Fruit fly (Drosophila melanogaster) S2 (cell line): ENCODE measurements around the gene not.

Source experiments
- CG8478 ChIP-seq: fragments of >200 bp; optimal IDR thresholded peaks from 2 replicates; lab custom pipeline; 2018
- CTCF ChIP-seq, 2 experiments: fragments of >200 bp; optimal IDR thresholded peaks; 2 replicates each; lab custom pipeline; 2018

not gene

dm6 chr3L:18621735-18622421 is at the start of gene not:
Gene not (minus strand): TSS chr3L:18622129.
- TF ChIP-seq CTCF (optimal IDR thresholded peaks at IDR 0.05; lab: Kevin White, UChicago) (no peak), CG8478 (lab: Kevin White, UChicago) (no peak)

dm6 chr3L:18669874-18670273 is 47.9 kb upstream of the not start:
- TF ChIP-seq CTCF (optimal IDR thresholded peaks at IDR 0.05; lab: Kevin White, UChicago): no peak

DNA sequence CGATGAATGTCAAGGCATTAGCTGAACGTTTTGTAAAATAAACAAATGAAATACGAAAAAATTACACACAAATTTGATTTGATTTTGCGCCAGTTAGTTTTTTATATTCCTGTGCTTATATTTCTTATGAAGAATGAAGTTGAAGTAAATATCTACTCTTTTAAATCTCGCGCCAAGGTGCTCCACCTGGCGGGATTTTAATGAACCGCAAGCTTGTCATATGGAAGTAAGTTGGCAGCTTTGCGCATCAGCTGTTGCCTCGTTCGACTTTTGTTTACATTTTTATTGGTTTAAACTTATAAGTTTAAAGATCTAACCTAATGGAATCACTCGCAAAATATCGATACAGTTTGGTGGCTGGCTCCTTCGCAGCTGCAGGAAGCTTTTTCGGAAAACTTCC is 45.2 kb upstream of the not start, which contains the start of gene CG42495:
CG42495 (plus strand) TSS at position 247 of the 400 bp plus-strand sequence.
- TF ChIP-seq CG8478 (lab: Kevin White, UChicago) (no peak), CTCF (optimal IDR thresholded peaks at IDR 0.05; lab: Kevin White, UChicago) (peak; percentile 85 to 92)

- no peak for TF ChIP-seq CG8478 (lab: Kevin White, UChicago)
- no peak for TF ChIP-seq CTCF (optimal IDR thresholded peaks at IDR 0.05; lab: Kevin White, UChicago)
These were observed 43.7 kb upstream of the not start for dm6 chr3L:18665594-18665993.

DNA sequence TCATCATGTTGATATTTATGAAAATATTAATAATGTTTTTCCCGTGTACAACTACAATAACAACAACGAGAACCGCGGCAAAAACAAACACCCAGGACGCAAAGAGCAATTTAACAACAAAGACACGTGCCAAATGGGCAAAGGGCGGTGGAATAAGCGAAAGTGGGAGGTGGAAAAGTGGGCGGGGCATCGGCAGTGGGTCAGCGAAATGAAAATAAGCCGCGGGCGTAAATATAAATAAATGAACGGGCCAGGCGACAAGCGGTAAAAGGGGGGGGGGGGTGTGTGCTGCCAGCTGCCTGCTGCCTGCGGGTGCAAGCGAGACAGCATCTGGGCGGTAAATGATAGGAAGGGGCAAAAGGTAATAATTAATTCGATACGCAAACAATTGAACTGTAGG is 31.8 kb upstream of the not start:
- TF ChIP-seq CTCF (optimal IDR thresholded peaks at IDR 0.05; lab: Kevin White, UChicago): no peak
- no peak for TF ChIP-seq CG8478 (lab: Kevin White, UChicago)

dm6 chr3L:18643222-18643621 is 21.3 kb upstream of the not start:
- TF ChIP-seq CTCF (optimal IDR thresholded peaks at IDR 0.05; lab: Kevin White, UChicago) (no peak), CG8478 (lab: Kevin White, UChicago) (no peak)

DNA sequence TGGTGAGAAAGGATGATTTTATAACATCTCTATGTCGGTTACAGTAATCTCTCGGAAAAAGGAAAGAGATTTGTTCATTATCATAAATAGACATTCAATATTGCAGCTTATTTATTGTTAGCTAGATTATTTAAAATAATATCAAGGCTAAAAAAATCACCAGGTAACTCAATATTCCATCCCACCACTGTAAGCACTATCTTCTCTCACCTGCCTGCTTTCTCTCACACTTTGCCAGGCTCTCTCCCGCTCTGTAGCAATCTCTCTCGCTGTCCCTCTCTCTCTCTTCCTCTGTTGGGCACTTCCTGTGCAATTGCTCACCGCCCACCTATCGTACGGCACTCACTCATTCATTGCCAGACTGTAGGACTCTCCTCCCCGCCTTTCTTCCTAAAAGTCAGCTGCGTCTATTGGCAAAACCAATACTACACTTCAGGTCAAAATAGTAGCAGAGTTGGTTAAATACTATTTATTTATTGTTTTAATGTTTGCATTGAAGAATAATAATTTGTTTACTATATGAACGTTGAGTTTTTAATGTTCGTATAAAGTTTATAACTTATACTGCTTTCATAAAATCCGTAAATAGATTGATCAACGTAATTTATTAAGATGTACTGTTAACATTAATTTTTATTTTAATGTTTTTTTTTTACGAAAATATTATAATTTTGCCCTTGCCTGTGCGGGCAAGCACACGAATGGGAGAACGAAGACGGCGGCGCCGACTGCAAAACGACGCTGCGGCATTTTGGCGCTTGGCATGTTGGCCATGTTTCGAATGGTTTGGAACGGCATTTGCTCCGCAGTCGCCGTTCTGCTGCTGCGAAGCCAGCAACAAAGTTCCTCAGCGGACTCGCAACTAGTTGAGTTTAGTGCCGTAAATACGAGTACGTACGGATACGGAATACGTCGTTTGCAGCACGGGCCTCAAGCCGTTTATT is 18.9 kb upstream of the not start:
- no peak for TF ChIP-seq CTCF (optimal IDR thresholded peaks at IDR 0.05; lab: Kevin White, UChicago)
- TF ChIP-seq CG8478 (lab: Kevin White, UChicago): no peak

DNA sequence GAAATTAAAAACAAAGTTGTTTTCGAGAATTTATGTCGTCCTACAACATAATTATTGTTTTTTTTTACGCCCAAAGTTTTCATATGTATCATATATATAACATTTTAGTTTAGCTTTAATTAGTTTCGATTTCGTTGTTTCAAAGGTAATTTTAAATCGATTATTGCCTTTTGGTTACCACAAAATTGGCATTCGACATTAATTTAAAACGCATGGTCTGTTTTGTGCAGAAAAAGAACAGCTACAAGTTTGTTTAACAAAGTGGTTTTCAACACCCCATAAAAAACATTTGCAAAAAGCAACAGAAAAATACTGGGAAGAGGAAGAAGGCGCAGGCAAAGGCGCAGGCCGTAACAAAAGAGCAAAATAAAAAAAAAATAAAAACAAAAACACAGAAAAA is 16.6 kb upstream of the not start:
- TF ChIP-seq CTCF (optimal IDR thresholded peaks at IDR 0.05; lab: Kevin White, UChicago) (no peak), CG8478 (lab: Kevin White, UChicago) (no peak)

dm6 chr3L:18638043-18638442 is 16.1 kb upstream of the not start:
- no peak for TF ChIP-seq CTCF (optimal IDR thresholded peaks at IDR 0.05; lab: Kevin White, UChicago)
- TF ChIP-seq CG8478 (lab: Kevin White, UChicago): no peak

DNA sequence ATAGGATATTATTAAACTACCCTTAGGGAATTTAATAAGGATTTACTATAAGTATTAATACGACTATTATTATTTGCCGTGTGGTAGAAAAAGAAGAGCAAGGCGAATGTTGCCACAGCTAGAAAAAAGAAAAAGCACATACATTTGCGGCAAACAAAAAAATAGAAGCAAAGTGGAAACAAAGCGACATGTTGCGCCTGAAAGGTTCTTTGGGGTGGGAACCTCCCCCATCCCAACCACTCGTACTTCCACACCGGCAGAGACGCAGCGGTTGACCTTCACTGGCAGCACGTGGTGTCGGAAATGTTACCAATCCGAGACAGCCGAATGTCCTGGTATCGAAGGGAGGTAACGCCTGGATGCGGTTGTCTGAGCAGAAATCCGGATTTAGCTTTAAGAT is 15.4 kb upstream of the not start:
- no peak for TF ChIP-seq CTCF (optimal IDR thresholded peaks at IDR 0.05; lab: Kevin White, UChicago)
- no peak for TF ChIP-seq CG8478 (lab: Kevin White, UChicago)

DNA sequence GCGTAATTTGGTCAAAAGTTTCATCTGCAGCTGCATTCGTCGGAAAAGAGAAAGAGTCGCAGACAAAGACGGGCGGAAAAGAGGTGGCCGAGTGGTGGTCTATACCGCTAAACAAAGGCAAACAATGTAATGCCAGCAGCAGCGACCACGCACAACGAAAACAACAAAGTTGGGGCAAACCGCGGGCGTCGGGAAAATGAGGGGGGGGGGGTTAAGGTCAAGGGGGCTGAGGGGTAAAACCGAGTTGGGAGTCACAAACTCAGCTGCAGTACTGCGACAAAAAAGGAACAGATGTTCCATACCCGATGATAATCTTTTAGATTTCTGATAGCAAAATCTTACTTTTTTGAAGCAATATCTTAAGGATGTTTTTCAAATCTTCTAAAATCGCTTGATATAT is 14.9 kb upstream of the not start:
- TF ChIP-seq CG8478 (lab: Kevin White, UChicago) (no peak), CTCF (optimal IDR thresholded peaks at IDR 0.05; lab: Kevin White, UChicago) (no peak)

- no peak for TF ChIP-seq CG8478 (lab: Kevin White, UChicago)
- TF ChIP-seq CTCF (optimal IDR thresholded peaks at IDR 0.05; lab: Kevin White, UChicago): no peak
These were observed 13.0 kb upstream of the not start for dm6 chr3L:18634792-18635471.

dm6 chr3L:18633084-18633483 is 11.2 kb upstream of the not start:
- TF ChIP-seq CTCF (optimal IDR thresholded peaks at IDR 0.05; lab: Kevin White, UChicago) (no peak), CG8478 (lab: Kevin White, UChicago) (no peak)

- no peak for TF ChIP-seq CTCF (optimal IDR thresholded peaks at IDR 0.05; lab: Kevin White, UChicago)
- no peak for TF ChIP-seq CG8478 (lab: Kevin White, UChicago)
These were observed 10.3 kb upstream of the not start for dm6 chr3L:18632187-18632635.

DNA sequence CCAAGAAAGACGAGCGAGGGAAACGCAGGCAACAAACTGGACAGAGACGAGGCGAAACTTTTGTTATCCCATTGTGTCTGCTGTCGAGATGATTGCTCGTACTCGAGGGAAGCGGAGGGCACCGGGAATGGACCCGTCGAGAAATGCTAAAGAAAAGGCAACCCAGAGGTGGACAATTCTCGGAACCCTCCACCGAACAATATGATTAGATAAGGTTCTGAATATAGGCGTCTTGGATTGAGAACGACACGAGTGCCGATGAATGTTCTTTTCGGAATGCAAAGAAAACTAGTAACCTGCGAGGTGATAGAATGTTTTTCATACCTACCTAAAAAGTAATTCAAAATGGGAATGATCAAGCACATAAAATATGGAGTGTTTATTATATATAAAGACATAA is 7.9 kb upstream of the not start:
- no peak for TF ChIP-seq CTCF (optimal IDR thresholded peaks at IDR 0.05; lab: Kevin White, UChicago)
- no peak for TF ChIP-seq CG8478 (lab: Kevin White, UChicago)
